Fruit fly (Drosophila melanogaster) whole organism, embryonic: ENCODE results near the gene CG10053.

Experiments used
- CG10209 ChIP-seq: fragments of 200-800 bp; sonication (Bioruptor generic); optimal IDR thresholded peaks from 3 replicates; lab custom pipeline; 2017; ENCODE audit warnings: missing biosample characterization, mild to moderate bottlenecking, missing genetic modification characterization, missing genetic modification reagents
- CG10431 ChIP-seq: fragments of 200-800 bp; sonication (Bioruptor generic); optimal IDR thresholded peaks from 3 replicates; lab custom pipeline; 2018; ENCODE audit warnings: missing biosample characterization, mild to moderate bottlenecking, missing genetic modification characterization
- CG10543 ChIP-seq: fragments of 200-800 bp; sonication (Bioruptor generic); optimal IDR thresholded peaks from 3 replicates; lab custom pipeline; 2017; ENCODE audit warnings: missing biosample characterization, mild to moderate bottlenecking, missing genetic modification characterization, moderate library complexity
- CG10654 ChIP-seq: fragments of 200-800 bp; sonication (Bioruptor generic); optimal IDR thresholded peaks from 2 replicates; lab custom pipeline; 2016; ENCODE audit warnings: missing biosample characterization, missing genetic modification characterization
- CG11560 ChIP-seq: fragments of 200-800 bp; sonication (Bioruptor generic); IDR thresholded peaks from 3 replicates; pipeline ENCODE4 v1.3.6; 2022; ENCODE audit warnings: missing biosample characterization, missing genetic modification characterization
- CG12659 ChIP-seq: fragments of 200-800 bp; sonication (Bioruptor generic); optimal IDR thresholded peaks from 3 replicates; lab custom pipeline; 2017; ENCODE audit warnings: mild to moderate bottlenecking, missing biosample characterization, missing genetic modification reagents, missing genetic modification characterization
- CG13296 ChIP-seq: fragments of 200-800 bp; sonication (Bioruptor generic); optimal IDR thresholded peaks from 3 replicates; lab custom pipeline; 2018; ENCODE audit warnings: missing biosample characterization, mild to moderate bottlenecking, missing genetic modification characterization
- CG13775 ChIP-seq: fragments of 200-800 bp; sonication (Bioruptor generic); optimal IDR thresholded peaks from 3 replicates; lab custom pipeline; 2017; ENCODE audit warnings: missing biosample characterization, mild to moderate bottlenecking, missing genetic modification characterization
- CG17568 ChIP-seq: fragments of 200-800 bp; sonication (Bioruptor generic); optimal IDR thresholded peaks from 2 replicates; lab custom pipeline; 2018; ENCODE audit warnings: missing biosample characterization, mild to moderate bottlenecking, missing genetic modification characterization, moderate library complexity
- CG18011 ChIP-seq: fragments of 200-800 bp; sonication (Bioruptor generic); optimal IDR thresholded peaks from 2 replicates; lab custom pipeline; 2017; ENCODE audit warnings: missing biosample characterization, missing genetic modification characterization, mild to moderate bottlenecking, moderate library complexity, missing genotype
- CG18764 ChIP-seq: fragments of 200-800 bp; sonication (Bioruptor generic); optimal IDR thresholded peaks from 3 replicates; lab custom pipeline; 2016; ENCODE audit warnings: missing biosample characterization, missing genetic modification characterization
- CG2875 ChIP-seq: fragments of 200-800 bp; sonication (Bioruptor generic); optimal IDR thresholded peaks from 2 replicates; lab custom pipeline; 2017; ENCODE audit warnings: missing biosample characterization, mild to moderate bottlenecking, missing genetic modification characterization, missing genetic modification reagents
- CG2889 ChIP-seq: fragments of 200-800 bp; sonication (Bioruptor generic); IDR thresholded peaks from 3 replicates; pipeline ENCODE4 v1.3.6; 2022; ENCODE audit warnings: missing biosample characterization, missing genetic modification characterization
- CG33557 ChIP-seq: fragments of 200-800 bp; sonication (Bioruptor generic); optimal IDR thresholded peaks from 2 replicates; lab custom pipeline; 2019; ENCODE audit warnings: missing biosample characterization, mild to moderate bottlenecking, missing genetic modification characterization, moderate library complexity
- CG3407 ChIP-seq: fragments of 200-800 bp; sonication (Bioruptor generic); optimal IDR thresholded peaks from 2 replicates; lab custom pipeline; 2018; ENCODE audit warnings: missing biosample characterization, mild to moderate bottlenecking, missing genetic modification characterization
- CG4282 ChIP-seq: fragments of 200-800 bp; sonication (Bioruptor generic); optimal IDR thresholded peaks from 2 replicates; lab custom pipeline; 2016; ENCODE audit warnings: missing biosample characterization, missing genetic modification characterization
- CG6689 ChIP-seq: fragments of 200-800 bp; sonication (Bioruptor generic); IDR thresholded peaks from 2 replicates; pipeline ENCODE4 v1.3.6; 2022; ENCODE audit warnings: missing biosample characterization, missing genetic modification characterization
- CG8290 ChIP-seq, 3 experiments: fragments of 200-800 bp; sonication (Bioruptor generic); optimal IDR thresholded peaks; 2 replicates each; lab custom pipeline; 2016 to 2019; ENCODE audit warnings: missing biosample characterization in 3 of 3, missing genetic modification characterization in 3 of 3, mild to moderate bottlenecking in 2 of 3, moderate library complexity in 1 of 3
- CG8765 ChIP-seq: fragments of 200-800 bp; sonication (Bioruptor generic); IDR thresholded peaks from 2 replicates; pipeline ENCODE4 v1.3.6; 2022; ENCODE audit warnings: missing biosample characterization, missing genetic modification characterization
- CG8944 ChIP-seq: fragments of 200-800 bp; sonication (Bioruptor generic); optimal IDR thresholded peaks from 3 replicates; lab custom pipeline; 2016; ENCODE audit warnings: missing biosample characterization, missing genetic modification characterization
- Deaf1 ChIP-seq: fragments of 200-800 bp; optimal IDR thresholded peaks from 3 replicates; lab custom pipeline; 2019; ENCODE audit warnings: missing biosample characterization, mild to moderate bottlenecking, missing genetic modification characterization, moderate library complexity
- Eip74EF ChIP-seq, 2 experiments: fragments of 200-800 bp in 1 of 2; fragments of >200 bp in 1 of 2; sonication (Bioruptor generic) in 1 of 2; optimal IDR thresholded peaks; 2 replicates each; lab custom pipeline; 2017 to 2019; ENCODE audit warnings: missing biosample characterization in 2 of 2, missing genetic modification characterization in 2 of 2, mild to moderate bottlenecking in 1 of 2, moderate library complexity in 1 of 2
- HLH54F ChIP-seq: fragments of 200-800 bp; sonication (Bioruptor generic); optimal IDR thresholded peaks from 3 replicates; lab custom pipeline; 2016; ENCODE audit warnings: missing biosample characterization, missing genetic modification characterization
- Hr39 ChIP-seq: fragments of >200 bp; optimal IDR thresholded peaks from 2 replicates; lab custom pipeline; 2017
- Lhr ChIP-seq: fragments of 200-800 bp; sonication (Bioruptor generic); optimal IDR thresholded peaks from 3 replicates; lab custom pipeline; 2017; ENCODE audit warnings: mild to moderate bottlenecking, missing biosample characterization, missing genetic modification reagents, missing genetic modification characterization
- Neu2 ChIP-seq: fragments of 200-800 bp; sonication (Bioruptor generic); optimal IDR thresholded peaks from 3 replicates; lab custom pipeline; 2016; ENCODE audit warnings: missing biosample characterization, missing genetic modification characterization, borderline replicate concordance
- Nf-YC ChIP-seq: fragments of 200-800 bp; optimal IDR thresholded peaks from 3 replicates; lab custom pipeline; 2019; ENCODE audit warnings: missing biosample characterization, mild to moderate bottlenecking, missing genetic modification characterization, moderate library complexity
- NfI ChIP-seq: fragments of 200-800 bp; sonication (Bioruptor generic); optimal IDR thresholded peaks from 3 replicates; lab custom pipeline; 2018; ENCODE audit warnings: missing biosample characterization, mild to moderate bottlenecking, missing genetic modification characterization, moderate library complexity
- Ravus ChIP-seq: fragments of 200-800 bp; sonication (Bioruptor generic); IDR thresholded peaks from 2 replicates; pipeline ENCODE4 v1.3.6; 2022; ENCODE audit warnings: missing biosample characterization, missing genetic modification characterization
- abd-A ChIP-seq: fragments of 200-800 bp; sonication (Bioruptor generic); optimal IDR thresholded peaks from 3 replicates; lab custom pipeline; 2019; ENCODE audit warnings: missing biosample characterization, mild to moderate bottlenecking, missing genetic modification characterization, moderate library complexity
- bab2 ChIP-seq: fragments of 200-800 bp; sonication (Bioruptor generic); optimal IDR thresholded peaks from 2 replicates; lab custom pipeline; 2016; ENCODE audit warnings: missing biosample characterization, missing genetic modification characterization
- bsh ChIP-seq, 2 experiments: fragments of 200-800 bp; sonication (Bioruptor generic); optimal IDR thresholded peaks; 2 replicates each; lab custom pipeline; 2017 to 2018; ENCODE audit warnings: mild to moderate bottlenecking in 2 of 2, missing biosample characterization in 2 of 2, missing genetic modification characterization in 2 of 2, moderate library complexity in 1 of 2
- cwo ChIP-seq: fragments of 200-800 bp; sonication (Bioruptor generic); optimal IDR thresholded peaks from 3 replicates; lab custom pipeline; 2017; ENCODE audit warnings: missing biosample characterization, missing genetic modification characterization, mild to moderate bottlenecking, moderate library complexity, missing genetic modification reagents
- danr ChIP-seq: fragments of 200-800 bp; sonication (Bioruptor generic); IDR thresholded peaks from 2 replicates; pipeline ENCODE4 v1.3.6; 2022; ENCODE audit warnings: missing biosample characterization, missing genetic modification characterization
- disco-r ChIP-seq: fragments of 200-800 bp; sonication (Bioruptor generic); optimal IDR thresholded peaks from 2 replicates; lab custom pipeline; 2016; ENCODE audit warnings: missing biosample characterization, missing genetic modification characterization
- dysf ChIP-seq: fragments of 200-800 bp; sonication (Bioruptor generic); IDR thresholded peaks from 3 replicates; pipeline ENCODE4 v1.3.6; 2022; ENCODE audit warnings: missing biosample characterization, missing genetic modification characterization
- gfzf ChIP-seq: fragments of 200-800 bp; sonication (Bioruptor generic); optimal IDR thresholded peaks from 2 replicates; lab custom pipeline; 2016; ENCODE audit warnings: missing biosample characterization, mild to moderate bottlenecking, missing genetic modification characterization, moderate library complexity
- jing ChIP-seq: fragments of 200-800 bp; sonication (Bioruptor generic); optimal IDR thresholded peaks from 2 replicates; lab custom pipeline; 2018; ENCODE audit warnings: missing biosample characterization, mild to moderate bottlenecking, missing genetic modification characterization
- nerfin-1 ChIP-seq: fragments of 200-800 bp; sonication (Bioruptor generic); optimal IDR thresholded peaks from 3 replicates; lab custom pipeline; 2019; ENCODE audit warnings: missing biosample characterization, mild to moderate bottlenecking, missing genetic modification characterization, moderate library complexity
- pnt ChIP-seq: fragments of 200-800 bp; sonication (Bioruptor generic); optimal IDR thresholded peaks from 3 replicates; lab custom pipeline; 2016; ENCODE audit warnings: missing biosample characterization, missing genetic modification characterization
- prd ChIP-seq, 3 experiments: fragments of >200 bp in 2 of 3; fragments of 200-800 bp in 1 of 3; sonication (Bioruptor generic) in 1 of 3; optimal IDR thresholded peaks in 2 of 3; IDR thresholded peaks in 1 of 3; 2 replicates in 2 of 3; 3 replicates in 1 of 3; pipeline versions ENCODE4 v1.3.6 to Lab custom; 2017 to 2022; ENCODE audit warnings: missing biosample characterization in 1 of 3, missing genetic modification characterization in 1 of 3
- rib ChIP-seq: fragments of 200-800 bp; sonication (Bioruptor generic); IDR thresholded peaks from 2 replicates; pipeline ENCODE4 v1.3.6; 2022; ENCODE audit warnings: missing biosample characterization, missing genetic modification characterization
- schlank ChIP-seq: fragments of 200-800 bp; sonication (Bioruptor generic); optimal IDR thresholded peaks from 2 replicates; lab custom pipeline; 2018; ENCODE audit warnings: missing biosample characterization, mild to moderate bottlenecking, missing genetic modification characterization
- scrt ChIP-seq: fragments of 200-800 bp; sonication (Bioruptor generic); optimal IDR thresholded peaks from 2 replicates; lab custom pipeline; 2018; ENCODE audit warnings: missing biosample characterization, mild to moderate bottlenecking, missing genetic modification characterization, moderate library complexity
- slbo ChIP-seq: fragments of 200-800 bp; sonication (Bioruptor generic); IDR thresholded peaks from 2 replicates; pipeline ENCODE4 v1.3.6; 2022; ENCODE audit warnings: missing biosample characterization, missing genetic modification characterization
- sob ChIP-seq: fragments of 200-800 bp; sonication (Bioruptor generic); IDR thresholded peaks from 2 replicates; pipeline ENCODE4 v1.3.6; 2022; ENCODE audit warnings: missing biosample characterization, missing genetic modification characterization
- sug ChIP-seq: fragments of 200-800 bp; optimal IDR thresholded peaks from 2 replicates; lab custom pipeline; 2019; ENCODE audit warnings: missing biosample characterization, mild to moderate bottlenecking, missing genetic modification characterization, moderate library complexity
- tgo ChIP-seq: fragments of 200-800 bp; sonication (Bioruptor generic); IDR thresholded peaks from 3 replicates; pipeline ENCODE4 v1.3.6; 2022; ENCODE audit warnings: missing biosample characterization, missing genetic modification characterization
- yki ChIP-seq: fragments of >200 bp; optimal IDR thresholded peaks from 3 replicates; lab custom pipeline; 2018
- zfh1 ChIP-seq: fragments of 200-800 bp; sonication (Bioruptor generic); IDR thresholded peaks from 3 replicates; pipeline ENCODE4 v1.3.6; 2022; ENCODE audit warnings: missing biosample characterization, missing genetic modification characterization

Gene CG10053

DNA sequence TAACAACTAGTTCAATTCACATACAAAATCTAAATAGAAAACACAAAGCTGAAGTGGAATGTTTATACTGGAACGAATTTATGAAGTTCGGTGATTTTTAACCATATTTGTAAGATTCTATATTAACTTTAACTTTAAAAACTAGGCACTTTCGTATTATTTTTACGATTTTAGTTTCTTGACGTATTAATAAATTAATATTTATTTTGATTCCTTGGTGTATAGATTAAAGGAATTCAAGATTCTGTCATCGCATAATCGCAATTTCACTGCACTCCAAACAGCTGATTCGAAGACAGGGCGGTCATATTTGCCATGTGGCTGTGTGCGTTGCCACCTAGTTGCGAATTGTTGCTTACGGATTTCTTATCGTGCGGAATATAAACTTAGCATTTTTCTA is 2.6 kb downstream of the CG10053 start, which contains the start of the genes CG1227 and Dtwd2 (continued):
- TF ChIP-seq HLH54F (GFP tag; lab: Kevin White, UChicago) = peak; percentile 50
- no peak for TF ChIP-seq CG18764 (GFP tag; lab: Kevin White, UChicago)
- no peak for TF ChIP-seq CG4282 (GFP tag; lab: Kevin White, UChicago)
- peak; percentile 58 for TF ChIP-seq CG10654 (GFP tag; lab: Kevin White, UChicago)
- TF ChIP-seq CG2889 = peak; percentile 89
- TF ChIP-seq sob = peak; percentile 91
- TF ChIP-seq Ravus = peak; percentile 59
- no peak for TF ChIP-seq CG17568
- peak; percentile 14 for TF ChIP-seq pnt
- no peak for TF ChIP-seq CG10543
- peak; percentile 36 for TF ChIP-seq disco-r (GFP tag; lab: Kevin White, UChicago)
- TF ChIP-seq tgo = peak; percentile 93
- no peak for TF ChIP-seq prd (optimal IDR thresholded peaks at IDR 0.05; lab: Kevin White, UChicago)
- peak; percentile 81 for TF ChIP-seq prd (GFP tag; IDR thresholded peaks at IDR 0.05; lab: Robert Waterston, UW)
- TF ChIP-seq cwo = no peak
- no peak for TF ChIP-seq CG8944 (GFP tag; lab: Kevin White, UChicago)
- TF ChIP-seq CG10431 (GFP tag; lab: Kevin White, UChicago) = peak; percentile 80
- peak; percentile 8 for TF ChIP-seq gfzf (GFP tag; lab: Kevin White, UChicago)
- TF ChIP-seq dysf (GFP tag; lab: Robert Waterston, UW) = peak; percentile 93
- peak; percentile 64 for TF ChIP-seq bab2 (GFP tag; lab: Kevin White, UChicago)
- peak; percentile 70; the same call in 2 of the 3 replicates for TF ChIP-seq CG11560 (tag; lab: Robert Waterston, UW)
- peak; percentile 94 for TF ChIP-seq sug (tag; lab: Kevin White, UChicago)
- TF ChIP-seq yki (lab: Kevin White, UChicago) = no peak
- peak; percentile 94 for TF ChIP-seq nerfin-1 (tag; lab: Kevin White, UChicago)
- TF ChIP-seq Deaf1 = no peak
- peak; percentile 85 for TF ChIP-seq rib (GFP tag; lab: Robert Waterston, UW)
- TF ChIP-seq zfh1 (GFP tag; lab: Robert Waterston, UW) = peak; percentile 90
- TF ChIP-seq danr (GFP tag; lab: Robert Waterston, UW) = peak; percentile 56; the same call in 1 of the 2 replicates
- TF ChIP-seq CG3407 (GFP tag; lab: Kevin White, UChicago) = peak; percentile 78
- TF ChIP-seq CG8765 = peak; percentile 73; the same call in 1 of the 2 replicates
- peak in 1 of 2 experiments; percentile 94 for TF ChIP-seq Eip74EF (GFP tag; optimal IDR thresholded peaks at IDR 0.05; lab: Kevin White, UChicago)
- peak; percentile 87 for TF ChIP-seq CG10209
- no peak for TF ChIP-seq Neu2 (GFP tag; lab: Kevin White, UChicago)
- peak; percentile 92 for TF ChIP-seq NfI (GFP tag; lab: Kevin White, UChicago)
- no peak for TF ChIP-seq Nf-YC
- TF ChIP-seq slbo (GFP tag; lab: Robert Waterston, UW) = peak; percentile 87
- peak; percentile 94 for TF ChIP-seq CG13296 (GFP tag; lab: Kevin White, UChicago)
- peak in 1 of 2 experiments; percentile 95 for TF ChIP-seq bsh (GFP tag; optimal IDR thresholded peaks at IDR 0.05; lab: Kevin White, UChicago)
- no peak for TF ChIP-seq CG2875 (GFP tag; lab: Kevin White, UChicago)
- peak; percentile 90 for TF ChIP-seq CG33557 (GFP tag; lab: Kevin White, UChicago)
- peak; percentile 94 for TF ChIP-seq CG12659 (GFP tag; lab: Kevin White, UChicago)
- TF ChIP-seq CG18011 (GFP tag; lab: Kevin White, UChicago) = peak; percentile 75
- TF ChIP-seq abd-A = no peak
- peak; percentile 87 for TF ChIP-seq CG13775 (GFP tag; lab: Kevin White, UChicago)
- peak; percentile 92 for TF ChIP-seq CG6689
- TF ChIP-seq jing (GFP tag; lab: Kevin White, UChicago) = peak; percentile 50
- TF ChIP-seq CG8290 (GFP tag; optimal IDR thresholded peaks at IDR 0.05; lab: Kevin White, UChicago) = no peak
- no peak for TF ChIP-seq CG8290 (tag; optimal IDR thresholded peaks at IDR 0.05; lab: Kevin White, UChicago)
- peak; percentile 77 for TF ChIP-seq schlank (tag; lab: Kevin White, UChicago)
- peak; percentile 61 for TF ChIP-seq Lhr (GFP tag; lab: Kevin White, UChicago)
- no peak for TF ChIP-seq Hr39 (lab: Kevin White, UChicago)
- TF ChIP-seq scrt = peak; percentile 90
